Worm (Caenorhabditis elegans) whole organism, young adult: ENCODE measurements around the gene R07B7.8.

ENCODE experiments used
- B0336.3 ChIP-seq: fragments of 200-800 bp; sonication (Bioruptor generic); IDR thresholded peaks from 2 replicates; pipeline ENCODE4 v1.3.6; 2022; ENCODE audit warnings: missing genetic modification characterization, missing compliant biosample characterization
- C06A6.2 ChIP-seq: fragments of 200-800 bp; sonication (Bioruptor generic); conservative IDR thresholded peaks from 2 replicates; pipeline ENCODE4 v1.3.6; 2022; ENCODE audit warnings: missing genetic modification characterization, missing compliant biosample characterization
- F10E7.11 ChIP-seq: sonication (generic microtip); optimal IDR thresholded peaks from 2 replicates; lab custom pipeline; 2017; ENCODE audit warnings: mild to moderate bottlenecking, missing genetic modification characterization, moderate library complexity, missing compliant biosample characterization
- F55B11.4 ChIP-seq: sonication (generic microtip); optimal IDR thresholded peaks from 2 replicates; lab custom pipeline; 2016; ENCODE audit warnings: missing compliant biosample characterization, missing genetic modification characterization, borderline replicate concordance; ENCODE audit not compliant: insufficient read depth
- F57A8.1 ChIP-seq: fragments of 200-800 bp; sonication (Bioruptor generic); optimal IDR thresholded peaks from 2 replicates; lab custom pipeline; 2018; ENCODE audit warnings: mild to moderate bottlenecking, missing genetic modification characterization, moderate library complexity, missing compliant biosample characterization
- K12H6.12 ChIP-seq: fragments of 200-800 bp; sonication (Bioruptor generic); optimal IDR thresholded peaks from 2 replicates; lab custom pipeline; 2018; ENCODE audit warnings: mild to moderate bottlenecking, missing genetic modification characterization, missing compliant biosample characterization
- Y56A3A.18 ChIP-seq: fragments of 200-800 bp; sonication (Bioruptor generic); IDR thresholded peaks from 2 replicates; pipeline ENCODE4 v1.3.6; 2022; ENCODE audit warnings: missing genetic modification reagents, missing genetic modification characterization, missing compliant biosample characterization
- akir-1 ChIP-seq: fragments of 200-800 bp; sonication (Bioruptor generic); optimal IDR thresholded peaks from 2 replicates; lab custom pipeline; 2018; ENCODE audit warnings: mild to moderate bottlenecking, missing genetic modification characterization, moderate library complexity, missing compliant biosample characterization
- ama-1 ChIP-seq, 3 experiments: fragments of 150-350 bp in 1 of 3; sonication (generic microtip) in 2 of 3; optimal IDR thresholded peaks; 2 replicates each; lab custom pipeline; 2014 to 2018; ENCODE audit warnings: missing biosample characterization in 2 of 3, missing genetic modification characterization in 2 of 3, missing genetic modification reagents in 2 of 3
- aptf-3 ChIP-seq: fragments of 200-800 bp; sonication (Bioruptor generic); IDR thresholded peaks from 2 replicates; pipeline ENCODE4 v1.3.6; 2022; ENCODE audit warnings: missing genetic modification characterization, missing compliant biosample characterization
- atf-7 ChIP-seq: sonication (generic microtip); optimal IDR thresholded peaks from 2 replicates; lab custom pipeline; 2017; ENCODE audit warnings: mild to moderate bottlenecking, missing genetic modification characterization, missing compliant biosample characterization
- attf-6 ChIP-seq: fragments of 200-800 bp; sonication (Bioruptor generic); IDR thresholded peaks from 2 replicates; pipeline ENCODE4 v1.3.6; 2022; ENCODE audit warnings: missing genetic modification reagents, missing genetic modification characterization, missing compliant biosample characterization
- ceh-79 ChIP-seq: sonication (generic microtip); optimal IDR thresholded peaks from 2 replicates; lab custom pipeline; 2017; ENCODE audit warnings: mild to moderate bottlenecking, missing genetic modification characterization, missing compliant biosample characterization
- chd-7 ChIP-seq: sonication (generic microtip); optimal IDR thresholded peaks from 2 replicates; lab custom pipeline; 2016; ENCODE audit warnings: mild to moderate bottlenecking, missing genetic modification characterization, moderate library complexity, missing compliant biosample characterization
- dpff-1 ChIP-seq: sonication (generic microtip); optimal IDR thresholded peaks from 2 replicates; lab custom pipeline; 2017; ENCODE audit warnings: mild to moderate bottlenecking, missing genetic modification characterization, missing compliant biosample characterization
- dpl-1 ChIP-seq: fragments of 150-350 bp; optimal IDR thresholded peaks from 2 replicates; lab custom pipeline; 2014; ENCODE audit warnings: missing biosample characterization, missing genetic modification reagents, missing genetic modification characterization
- egl-18 ChIP-seq: fragments of 200-800 bp; sonication (Bioruptor generic); IDR thresholded peaks from 2 replicates; pipeline ENCODE4 v1.3.6; 2022; ENCODE audit warnings: missing genetic modification reagents, missing genetic modification characterization, missing compliant biosample characterization
- egl-44 ChIP-seq: fragments of 200-800 bp; sonication (Bioruptor generic); IDR thresholded peaks from 2 replicates; pipeline ENCODE4 v1.3.6; 2022; ENCODE audit warnings: missing genetic modification reagents, missing genetic modification characterization, missing compliant biosample characterization
- ets-4 ChIP-seq: fragments of 200-800 bp; sonication (Bioruptor generic); optimal IDR thresholded peaks from 2 replicates; lab custom pipeline; 2018; ENCODE audit warnings: mild to moderate bottlenecking, missing genetic modification characterization, missing compliant biosample characterization
- gei-17 ChIP-seq: fragments of 200-800 bp; sonication (Bioruptor generic); optimal IDR thresholded peaks from 2 replicates; lab custom pipeline; 2018; ENCODE audit warnings: mild to moderate bottlenecking, missing genetic modification characterization, missing compliant biosample characterization
- hsf-1 ChIP-seq: fragments of 200-800 bp; sonication (Bioruptor generic); IDR thresholded peaks from 2 replicates; pipeline ENCODE4 v1.3.6; 2022; ENCODE audit warnings: missing genetic modification reagents, missing genetic modification characterization, missing compliant biosample characterization
- lag-1 ChIP-seq: fragments of 200-800 bp; sonication (Bioruptor generic); IDR thresholded peaks from 2 replicates; pipeline ENCODE4 v1.3.6; 2022; ENCODE audit warnings: missing genetic modification reagents, missing genetic modification characterization, missing compliant biosample characterization
- lir-1 ChIP-seq: fragments of 200-800 bp; sonication (Bioruptor generic); conservative IDR thresholded peaks from 2 replicates; pipeline ENCODE4 v1.3.6; 2022; ENCODE audit warnings: missing genetic modification reagents, missing genetic modification characterization, missing compliant biosample characterization
- lsl-1 ChIP-seq: fragments of 200-800 bp; sonication (Bioruptor generic); optimal IDR thresholded peaks from 2 replicates; lab custom pipeline; 2018; ENCODE audit warnings: mild to moderate bottlenecking, missing genetic modification characterization, moderate library complexity, missing compliant biosample characterization
- lsy-27 ChIP-seq: sonication (generic microtip); optimal IDR thresholded peaks from 2 replicates; lab custom pipeline; 2017; ENCODE audit warnings: missing genetic modification characterization, mild to moderate bottlenecking, missing compliant biosample characterization, antibody characterized with exemption, missing genotype, borderline replicate concordance; ENCODE audit not compliant: insufficient read depth
- madf-3 ChIP-seq: fragments of 200-800 bp; sonication (Bioruptor generic); IDR thresholded peaks from 2 replicates; pipeline ENCODE4 v1.3.6; 2022; ENCODE audit warnings: missing genetic modification reagents, missing genetic modification characterization, missing compliant biosample characterization
- mes-4 ChIP-seq: sonication (generic microtip); optimal IDR thresholded peaks from 2 replicates; lab custom pipeline; 2016; ENCODE audit warnings: missing genotype, missing genetic modification characterization, missing compliant biosample characterization
- nhr-120 ChIP-seq: fragments of 200-800 bp; sonication (Bioruptor generic); IDR thresholded peaks from 2 replicates; pipeline ENCODE4 v1.3.6; 2022; ENCODE audit warnings: missing genetic modification characterization, missing compliant biosample characterization
- nhr-80 ChIP-seq: sonication (generic microtip); optimal IDR thresholded peaks from 2 replicates; lab custom pipeline; 2016; ENCODE audit warnings: missing genetic modification characterization, missing compliant biosample characterization
- pha-4 ChIP-seq: fragments of 150-350 bp; sonication (generic microtip); optimal IDR thresholded peaks from 2 replicates; lab custom pipeline; 2014; ENCODE audit warnings: missing biosample characterization, missing genetic modification reagents, missing genetic modification characterization
- repo-1 ChIP-seq: sonication (generic microtip); optimal IDR thresholded peaks from 2 replicates; lab custom pipeline; 2017; ENCODE audit warnings: mild to moderate bottlenecking, missing genetic modification characterization, missing compliant biosample characterization
- sdz-38 ChIP-seq: sonication (generic microtip); optimal IDR thresholded peaks from 2 replicates; lab custom pipeline; 2016; ENCODE audit warnings: missing genotype, missing genetic modification characterization, missing compliant biosample characterization
- snpc-1.1 ChIP-seq: sonication (generic microtip); optimal IDR thresholded peaks from 2 replicates; lab custom pipeline; 2017; ENCODE audit warnings: missing genetic modification characterization, mild to moderate bottlenecking, missing compliant biosample characterization, antibody characterized with exemption, moderate library complexity, missing genotype, missing genetic modification reagents; ENCODE audit not compliant: insufficient read depth
- sptf-2 ChIP-seq: fragments of 200-800 bp; sonication (Bioruptor generic); optimal IDR thresholded peaks from 2 replicates; lab custom pipeline; 2018; ENCODE audit warnings: mild to moderate bottlenecking, missing genetic modification characterization, missing compliant biosample characterization
- unc-130 ChIP-seq: sonication (generic microtip); optimal IDR thresholded peaks from 2 replicates; lab custom pipeline; 2016; ENCODE audit warnings: missing genetic modification reagents, missing genetic modification characterization, missing compliant biosample characterization
- zfh-2 ChIP-seq: fragments of 200-800 bp; sonication (Bioruptor generic); conservative IDR thresholded peaks from 2 replicates; pipeline ENCODE4 v1.3.6; 2022; ENCODE audit warnings: missing genetic modification reagents, missing genetic modification characterization, missing compliant biosample characterization
- ztf-22 ChIP-seq: fragments of 200-800 bp; sonication (Bioruptor generic); optimal IDR thresholded peaks from 2 replicates; lab custom pipeline; 2018; ENCODE audit warnings: mild to moderate bottlenecking, missing genetic modification characterization, moderate library complexity, missing compliant biosample characterization
- ztf-3 ChIP-seq: fragments of 200-800 bp; sonication (Bioruptor generic); optimal IDR thresholded peaks from 2 replicates; lab custom pipeline; 2018; ENCODE audit warnings: mild to moderate bottlenecking, missing genetic modification characterization, missing compliant biosample characterization

Gene R07B7.8

DNA sequence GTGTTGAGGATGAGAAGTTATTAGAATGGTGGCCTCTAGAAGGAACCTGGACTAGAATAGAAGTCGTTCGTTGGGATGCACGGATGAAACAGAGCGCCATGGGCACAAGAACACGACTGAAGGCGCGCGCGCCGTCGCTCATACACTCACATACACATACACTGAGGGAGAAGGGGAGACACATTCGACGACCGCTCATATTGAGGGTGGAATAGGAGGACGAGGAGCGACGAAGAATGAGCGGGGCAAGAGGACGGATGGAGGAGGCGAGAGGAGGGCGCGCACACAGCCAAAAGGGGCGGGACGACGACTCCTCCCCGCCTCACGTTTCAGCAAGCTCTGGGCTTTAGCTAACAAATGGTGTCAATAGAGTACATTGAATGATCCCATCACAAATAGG is 45.3 kb downstream of the R07B7.8 start (continued):
- TF ChIP-seq F55B11.4 (tag; lab: Kevin White, UChicago) (no peak), aptf-3 (GFP tag; lab: Robert Waterston, UW) (no peak), nhr-80 (tag; lab: Kevin White, UChicago) (no peak), pha-4 (tag; lab: Kevin White, UChicago) (no peak), F57A8.1 (GFP tag; lab: Kevin White, UChicago) (no peak), hsf-1 (GFP tag; lab: Robert Waterston, UW) (no peak), K12H6.12 (tag; lab: Kevin White, UChicago) (no peak), ets-4 (GFP tag; lab: Kevin White, UChicago) (no peak), F10E7.11 (tag; lab: Kevin White, UChicago) (no peak)

DNA sequence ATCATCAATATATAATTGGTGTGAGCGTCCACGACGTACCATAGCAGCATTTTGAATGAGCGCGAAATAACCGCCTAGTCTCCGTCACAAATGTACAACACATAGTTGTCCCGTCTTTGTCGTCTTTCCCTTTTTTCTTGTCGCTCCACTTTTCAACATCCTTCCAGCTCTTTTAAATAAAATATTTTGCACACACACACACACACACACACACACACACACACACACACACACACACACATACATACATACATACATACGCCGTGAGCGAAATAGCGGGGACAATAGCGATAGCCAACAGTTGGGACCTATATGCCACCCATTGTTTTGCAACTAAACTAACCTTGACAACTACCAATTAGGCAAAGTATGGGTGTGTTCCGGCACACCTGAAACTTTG is 45.8 kb downstream of the R07B7.8 start:
- TF ChIP-seq akir-1 (no peak), attf-6 (no peak), ztf-3 (GFP tag; lab: Kevin White, UChicago) (no peak), snpc-1.1 (tag; lab: Kevin White, UChicago) (no peak), dpff-1 (tag; lab: Kevin White, UChicago) (no peak), egl-44 (GFP tag; lab: Robert Waterston, UW) (no peak), lsy-27 (tag; lab: Kevin White, UChicago) (no peak), ztf-22 (no peak), repo-1 (tag; lab: Kevin White, UChicago) (no peak)
- TF ChIP-seq, all 124 proteins: peak for 0

DNA sequence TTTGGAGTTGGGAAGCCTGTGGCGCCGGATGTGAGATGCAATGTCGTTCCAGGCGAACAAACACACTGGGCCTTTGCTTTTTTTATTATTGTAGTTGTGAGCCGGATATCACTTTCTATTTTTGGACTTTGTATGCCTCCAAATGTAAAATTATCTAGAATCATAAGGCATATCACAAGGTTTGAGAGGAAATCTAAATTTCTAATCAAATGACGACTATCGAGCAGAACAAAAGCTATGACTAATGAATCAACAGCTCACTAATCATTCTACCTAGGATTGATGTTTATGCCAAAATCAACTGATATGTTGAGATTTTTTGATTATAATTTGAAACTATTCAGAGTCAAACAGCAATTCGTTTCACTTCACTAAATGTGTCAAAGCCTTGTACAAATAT is 46.2 kb downstream of the R07B7.8 start:
- TF ChIP-seq hsf-1 (GFP tag; lab: Robert Waterston, UW), result no peak
- no peak for TF ChIP-seq zfh-2 (GFP tag; lab: Robert Waterston, UW)
- TF ChIP-seq, all 124 proteins: peak for 0

DNA sequence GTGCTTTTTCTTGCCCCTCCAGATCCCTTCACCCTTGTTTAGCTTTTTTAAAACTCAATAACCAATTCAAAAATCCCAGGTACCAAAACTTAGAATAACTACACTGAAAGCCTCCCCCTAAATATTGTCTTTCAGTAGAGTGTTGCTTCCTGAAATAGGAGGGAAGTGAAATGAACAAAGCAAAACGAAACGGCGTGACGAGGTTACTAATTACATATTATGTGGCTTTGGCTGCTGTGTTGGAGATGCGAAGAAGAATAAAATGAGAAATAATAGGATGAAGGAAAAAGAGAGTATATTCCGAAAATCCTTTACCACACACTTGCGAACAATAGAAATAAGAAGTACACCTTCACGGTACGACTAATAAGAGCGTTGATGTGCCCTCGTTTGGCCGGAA is 48.0 kb downstream of the R07B7.8 start:
- TF ChIP-seq nhr-120 (GFP tag; lab: Robert Waterston, UW) (no peak), madf-3 (GFP tag; lab: Robert Waterston, UW) (peak; percentile 44; the same call in 1 of the 2 replicates)
- TF ChIP-seq, all 124 proteins: peak for 1

DNA sequence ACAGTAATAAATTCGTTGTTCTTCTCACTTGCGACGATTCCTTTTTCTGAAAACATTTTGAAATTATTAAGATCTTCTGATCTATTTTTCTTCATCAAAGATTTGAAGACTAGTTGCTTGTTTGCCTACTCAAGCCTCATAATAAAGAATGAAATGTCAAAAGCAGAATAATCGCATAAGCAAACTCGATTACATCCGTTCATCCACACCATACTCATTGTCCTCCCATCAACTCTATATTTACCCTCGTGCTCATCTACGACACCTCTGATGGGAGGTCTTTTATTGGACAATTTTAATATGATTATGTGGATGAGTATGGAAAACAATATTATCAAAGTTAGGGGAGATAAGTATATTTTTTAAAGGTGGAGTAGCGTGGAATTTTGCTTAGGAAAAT is 50.3 kb downstream of the R07B7.8 start:
- TF ChIP-seq C06A6.2, result no peak
- TF ChIP-seq lag-1 (GFP tag; lab: Robert Waterston, UW), result no peak
- TF ChIP-seq sptf-2 (GFP tag; lab: Kevin White, UChicago), result no peak
- no peak for TF ChIP-seq lir-1
- TF ChIP-seq atf-7 (tag; lab: Kevin White, UChicago), result no peak
- TF ChIP-seq mes-4 (tag; lab: Kevin White, UChicago), result no peak
- TF ChIP-seq lsy-27 (tag; lab: Kevin White, UChicago), result no peak
- TF ChIP-seq B0336.3 (GFP tag; lab: Robert Waterston, UW), result no peak
- TF ChIP-seq egl-18 (GFP tag; lab: Robert Waterston, UW), result no peak
- no peak for TF ChIP-seq unc-130 (GFP tag; lab: Kevin White, UChicago)
- no peak for TF ChIP-seq chd-7 (tag; lab: Kevin White, UChicago)
- TF ChIP-seq gei-17 (GFP tag; lab: Kevin White, UChicago), result no peak
- TF ChIP-seq dpl-1 (GFP tag; lab: Kevin White, UChicago), result no peak
- no peak for TF ChIP-seq Y56A3A.18 (GFP tag; lab: Robert Waterston, UW)
- no peak for TF ChIP-seq ama-1 (optimal IDR thresholded peaks at IDR 0.05; lab: Kevin White, UChicago)
- TF ChIP-seq ama-1 (GFP tag; optimal IDR thresholded peaks at IDR 0.05; lab: Kevin White, UChicago), result no peak
- TF ChIP-seq repo-1 (tag; lab: Kevin White, UChicago), result no peak
- TF ChIP-seq ceh-79 (tag; lab: Kevin White, UChicago), result no peak
- no peak for TF ChIP-seq lsl-1 (GFP tag; lab: Kevin White, UChicago)
- TF ChIP-seq sdz-38 (tag; lab: Kevin White, UChicago), result no peak
- TF ChIP-seq, all 124 proteins: peak for 0
